Worm (Caenorhabditis elegans) whole organism, L4/young adult: ENCODE results near the gene lem-4.

Source experiments
- W03F9.2 ChIP-seq: fragments of 150-350 bp; optimal IDR thresholded peaks from 2 replicates; lab custom pipeline; 2014; ENCODE audit warnings: missing biosample characterization, missing genetic modification characterization
- dao-5 ChIP-seq: sonication (generic microtip); optimal IDR thresholded peaks from 2 replicates; lab custom pipeline; 2016; ENCODE audit warnings: missing genotype, missing genetic modification characterization, moderate library complexity, missing compliant biosample characterization
- him-1 ChIP-seq: sonication (generic microtip); optimal IDR thresholded peaks from 2 replicates; lab custom pipeline; 2016; ENCODE audit warnings: missing genotype, missing genetic modification reagents, missing genetic modification characterization, missing compliant biosample characterization

The lem-4 gene

ce11 chrIV:854357-855269, at the start of gene lem-4, which contains the start of gene Y55F3BR.11:
Gene lem-4, minus strand, starts transcription at chrIV:854780.
Gene Y55F3BR.11, plus strand, starts transcription at chrIV:855219.
- TF ChIP-seq him-1 (tag; lab: Kevin White, UChicago) (no peak), W03F9.2 (tag; lab: Kevin White, UChicago) (peak; percentile 54), dao-5 (tag; lab: Kevin White, UChicago) (no peak)

- TF ChIP-seq him-1 (tag; lab: Kevin White, UChicago) = no peak
- TF ChIP-seq W03F9.2 (tag; lab: Kevin White, UChicago) = peak; percentile 28
These were observed 30.3 kb upstream of the lem-4 start, which contains the start of gene mak-2 for ce11 chrIV:884707-885394. Gene mak-2, plus strand, starts transcription at chrIV:885344.

- no peak for TF ChIP-seq dao-5 (tag; lab: Kevin White, UChicago)
- TF ChIP-seq him-1 (tag; lab: Kevin White, UChicago) = no peak
- TF ChIP-seq W03F9.2 (tag; lab: Kevin White, UChicago) = no peak
These were observed 24.1 kb upstream of the lem-4 start for ce11 chrIV:878634-879033.

ce11 chrIV:874677-875076, 20.1 kb upstream of the lem-4 start, which contains the start of gene Y55F3BR.1:
Gene Y55F3BR.1, plus strand, starts transcription at chrIV:874791.
- no peak for TF ChIP-seq him-1 (tag; lab: Kevin White, UChicago)
- no peak for TF ChIP-seq W03F9.2 (tag; lab: Kevin White, UChicago)
- no peak for TF ChIP-seq dao-5 (tag; lab: Kevin White, UChicago)

- TF ChIP-seq W03F9.2 (tag; lab: Kevin White, UChicago) = no peak
- no peak for TF ChIP-seq dao-5 (tag; lab: Kevin White, UChicago)
- no peak for TF ChIP-seq him-1 (tag; lab: Kevin White, UChicago)
These were observed 18.7 kb upstream of the lem-4 start for ce11 chrIV:873174-873788.

- TF ChIP-seq W03F9.2 (tag; lab: Kevin White, UChicago) (no peak), him-1 (tag; lab: Kevin White, UChicago) (no peak), dao-5 (tag; lab: Kevin White, UChicago) (no peak)
These were observed 14.1 kb upstream of the lem-4 start for ce11 chrIV:868723-869122.

ce11 chrIV:866828-867270, 12.3 kb upstream of the lem-4 start:
- TF ChIP-seq W03F9.2 (tag; lab: Kevin White, UChicago) (peak; percentile 64), dao-5 (tag; lab: Kevin White, UChicago) (peak; percentile 22), him-1 (tag; lab: Kevin White, UChicago) (no peak)

- TF ChIP-seq him-1 (tag; lab: Kevin White, UChicago) (no peak), W03F9.2 (tag; lab: Kevin White, UChicago) (no peak), dao-5 (tag; lab: Kevin White, UChicago) (no peak)
These were observed 6.2 kb upstream of the lem-4 start for ce11 chrIV:860810-861209.

ce11 chrIV:858630-859029, 4.0 kb upstream of the lem-4 start, which contains the start of gene Y55F3BR.2:
Gene Y55F3BR.2, plus strand, starts transcription at chrIV:858930.
- no peak for TF ChIP-seq dao-5 (tag; lab: Kevin White, UChicago)
- no peak for TF ChIP-seq him-1 (tag; lab: Kevin White, UChicago)
- no peak for TF ChIP-seq W03F9.2 (tag; lab: Kevin White, UChicago)

ce11 chrIV:856038-856437, 1.5 kb upstream of the lem-4 start:
- TF ChIP-seq W03F9.2 (tag; lab: Kevin White, UChicago) = no peak
- no peak for TF ChIP-seq dao-5 (tag; lab: Kevin White, UChicago)
- no peak for TF ChIP-seq him-1 (tag; lab: Kevin White, UChicago)

- no peak for TF ChIP-seq dao-5 (tag; lab: Kevin White, UChicago)
- TF ChIP-seq W03F9.2 (tag; lab: Kevin White, UChicago) = no peak
- no peak for TF ChIP-seq him-1 (tag; lab: Kevin White, UChicago)
These were observed 903 bp upstream of the lem-4 start for ce11 chrIV:855483-855882.

- TF ChIP-seq him-1 (tag; lab: Kevin White, UChicago) (no peak), W03F9.2 (tag; lab: Kevin White, UChicago) (no peak), dao-5 (tag; lab: Kevin White, UChicago) (no peak)
These were observed 6.4 kb downstream of the lem-4 start for ce11 chrIV:848207-848606.

ce11 chrIV:845198-845597, 9.4 kb downstream of the lem-4 start, which contains the start of gene lgc-33:
Gene lgc-33, plus strand, starts transcription at chrIV:845498.
- TF ChIP-seq W03F9.2 (tag; lab: Kevin White, UChicago) (no peak), dao-5 (tag; lab: Kevin White, UChicago) (no peak), him-1 (tag; lab: Kevin White, UChicago) (no peak)
